Worm (Caenorhabditis elegans): ENCODE measurements around the gene K10B3.5.

The K10B3.5 gene

DNA sequence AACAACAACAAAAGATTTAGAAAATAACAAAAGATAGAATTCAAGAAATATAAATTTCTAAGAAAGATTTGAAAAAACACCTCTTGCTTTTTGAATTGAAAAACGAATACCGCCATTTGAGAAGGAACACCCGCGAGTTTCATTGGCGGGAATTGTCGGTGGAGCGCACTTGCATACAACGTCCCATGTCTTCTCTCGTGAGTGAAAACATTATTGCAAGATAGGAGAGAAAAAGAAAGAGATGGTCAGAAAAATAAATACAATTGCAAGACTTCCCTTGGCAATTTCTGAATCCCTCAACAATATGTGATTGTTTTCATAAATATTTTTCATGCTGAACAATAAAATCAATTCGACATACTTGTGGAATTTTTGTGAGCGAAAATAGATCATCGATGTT, at the start of gene K10B3.5:
Gene K10B3.5, minus strand, starts transcription at position 343 of the 400 bp plus-strand sequence.
- no peak for TF ChIP-seq B0310.2 (tag; optimal IDR thresholded peaks at IDR 0.05)
- peak; percentile 30 for TF ChIP-seq F13C5.2 (tag; optimal IDR thresholded peaks at IDR 0.05)

DNA sequence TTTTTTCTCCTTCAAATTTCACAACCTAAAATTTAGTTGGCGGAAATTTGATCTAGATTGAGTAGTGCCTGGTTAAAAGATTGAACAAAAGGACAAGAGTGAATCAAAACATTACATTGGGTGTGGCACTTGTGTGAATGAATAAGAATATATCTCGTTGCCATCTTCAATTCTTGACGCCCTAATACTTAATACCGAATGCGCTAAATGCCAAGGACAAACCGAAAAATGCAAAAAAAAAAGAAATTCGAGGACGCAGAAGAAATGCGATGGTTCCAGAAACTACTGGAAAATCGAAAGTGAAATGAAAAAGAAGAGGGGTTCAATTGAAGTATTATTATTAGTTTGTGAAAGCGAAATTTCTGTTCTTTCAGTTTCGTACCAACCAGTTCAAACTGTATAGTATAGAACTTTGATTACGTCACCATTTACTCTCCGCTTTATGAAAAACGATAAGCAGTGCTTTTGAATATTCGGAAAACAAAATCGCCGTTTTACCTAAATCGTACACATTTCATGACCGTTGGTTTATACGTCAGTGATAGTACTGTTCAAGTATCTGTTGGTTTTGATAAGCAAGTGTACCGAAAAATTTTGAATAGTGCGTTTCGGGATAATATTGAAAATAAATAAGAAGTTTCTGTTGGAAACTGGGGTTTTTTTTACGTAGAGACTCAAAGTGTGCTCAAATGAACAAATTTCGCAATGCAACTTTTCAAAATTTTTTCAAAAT, 49.0 kb upstream of the K10B3.5 start:
- TF ChIP-seq hnd-1 (tag; optimal IDR thresholded peaks at IDR 0.05) (no peak), F13C5.2 (tag; optimal IDR thresholded peaks at IDR 0.05) (no peak), pes-1 (GFP tag; IDR thresholded peaks at IDR 0.05) (no peak), tbx-37 (GFP tag; conservative IDR thresholded peaks at IDR 0.05) (no peak), hmbx-1 (tag; optimal IDR thresholded peaks at IDR 0.05) (no peak), flt-1 (GFP tag; IDR thresholded peaks at IDR 0.05) (no peak), tra-4 (tag; optimal IDR thresholded peaks at IDR 0.05) (no peak), aly-1 (tag; optimal IDR thresholded peaks at IDR 0.05) (no peak), B0310.2 (tag; optimal IDR thresholded peaks at IDR 0.05) (no peak), ets-7 (tag; optimal IDR thresholded peaks at IDR 0.05) (no peak), ama-1 (optimal IDR thresholded peaks at IDR 0.05) (no peak), ceh-13 (GFP tag; optimal IDR thresholded peaks at IDR 0.05) (no peak), sea-1 (GFP tag; conservative IDR thresholded peaks at IDR 0.05) (no peak), scrt-1 (GFP tag; IDR thresholded peaks at IDR 0.05) (no peak), ceh-36 (tag; optimal IDR thresholded peaks at IDR 0.05) (no peak), tbx-11 (GFP tag; IDR thresholded peaks at IDR 0.05) (no peak), hmg-4 (GFP tag; optimal IDR thresholded peaks at IDR 0.05) (no peak)

- TF ChIP-seq B0310.2 (tag; optimal IDR thresholded peaks at IDR 0.05) (no peak), ets-7 (tag; optimal IDR thresholded peaks at IDR 0.05) (no peak), flt-1 (GFP tag; IDR thresholded peaks at IDR 0.05) (no peak), scrt-1 (GFP tag; IDR thresholded peaks at IDR 0.05) (no peak), sea-1 (GFP tag; conservative IDR thresholded peaks at IDR 0.05) (no peak), tbx-11 (GFP tag; IDR thresholded peaks at IDR 0.05) (no peak), aly-1 (tag; optimal IDR thresholded peaks at IDR 0.05) (no peak), pes-1 (GFP tag; IDR thresholded peaks at IDR 0.05) (no peak)
Measured at ce11 chrX:3154562-3154961, 48.3 kb upstream of the K10B3.5 start.

ce11 chrX:3153133-3153532, 46.9 kb upstream of the K10B3.5 start:
- TF ChIP-seq scrt-1 (GFP tag; IDR thresholded peaks at IDR 0.05) (no peak), ceh-13 (GFP tag; optimal IDR thresholded peaks at IDR 0.05) (no peak), tbx-11 (GFP tag; IDR thresholded peaks at IDR 0.05) (no peak), aly-1 (tag; optimal IDR thresholded peaks at IDR 0.05) (no peak), flt-1 (GFP tag; IDR thresholded peaks at IDR 0.05) (no peak), hnd-1 (tag; optimal IDR thresholded peaks at IDR 0.05) (no peak), sea-1 (GFP tag; conservative IDR thresholded peaks at IDR 0.05) (no peak), B0310.2 (tag; optimal IDR thresholded peaks at IDR 0.05) (no peak), tbx-37 (GFP tag; conservative IDR thresholded peaks at IDR 0.05) (no peak), pes-1 (GFP tag; IDR thresholded peaks at IDR 0.05) (no peak), ama-1 (optimal IDR thresholded peaks at IDR 0.05) (no peak), hmbx-1 (tag; optimal IDR thresholded peaks at IDR 0.05) (no peak)

DNA sequence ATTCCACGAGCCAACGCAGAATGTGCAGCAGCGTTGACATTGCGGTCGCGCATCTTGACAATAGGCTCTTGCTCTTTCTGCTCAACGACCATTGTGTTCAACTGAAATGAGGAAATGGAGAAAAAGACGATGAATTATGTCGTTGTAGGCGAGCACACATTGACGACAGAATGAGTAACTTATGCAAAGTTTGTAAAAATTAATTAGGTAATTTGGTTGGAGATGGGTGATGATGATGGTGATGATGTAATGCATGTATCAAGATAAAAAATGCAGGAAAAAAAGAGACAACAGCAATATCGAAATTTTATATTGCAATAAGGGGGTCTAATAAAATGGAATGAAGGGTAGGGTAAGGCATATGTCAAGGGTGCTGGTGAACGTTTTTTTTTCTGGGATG, 46.1 kb upstream of the K10B3.5 start, which contains the start of gene bbln-1:
Gene bbln-1, minus strand, starts transcription at position 101 of the 400 bp plus-strand sequence.
- TF ChIP-seq F13C5.2 (tag; optimal IDR thresholded peaks at IDR 0.05): no peak
- no peak for TF ChIP-seq flt-1 (GFP tag; IDR thresholded peaks at IDR 0.05)
- no peak for TF ChIP-seq aly-1 (tag; optimal IDR thresholded peaks at IDR 0.05)
- TF ChIP-seq hnd-1 (tag; optimal IDR thresholded peaks at IDR 0.05): no peak
- no peak for TF ChIP-seq ceh-13 (GFP tag; optimal IDR thresholded peaks at IDR 0.05)
- no peak for TF ChIP-seq hmbx-1 (tag; optimal IDR thresholded peaks at IDR 0.05)
- no peak for TF ChIP-seq B0310.2 (tag; optimal IDR thresholded peaks at IDR 0.05)
- no peak for TF ChIP-seq tra-4 (tag; optimal IDR thresholded peaks at IDR 0.05)
- no peak for TF ChIP-seq sea-1 (GFP tag; conservative IDR thresholded peaks at IDR 0.05)
- TF ChIP-seq tbx-37 (GFP tag; conservative IDR thresholded peaks at IDR 0.05): no peak
- TF ChIP-seq pes-1 (GFP tag; IDR thresholded peaks at IDR 0.05): no peak
- TF ChIP-seq tbx-11 (GFP tag; IDR thresholded peaks at IDR 0.05): no peak

- no peak for TF ChIP-seq hnd-1 (tag; optimal IDR thresholded peaks at IDR 0.05)
- no peak for TF ChIP-seq ets-7 (tag; optimal IDR thresholded peaks at IDR 0.05)
- TF ChIP-seq pes-1 (GFP tag; IDR thresholded peaks at IDR 0.05): no peak
- no peak for TF ChIP-seq tra-4 (tag; optimal IDR thresholded peaks at IDR 0.05)
- TF ChIP-seq F13C5.2 (tag; optimal IDR thresholded peaks at IDR 0.05): no peak
- no peak for TF ChIP-seq ceh-36 (tag; optimal IDR thresholded peaks at IDR 0.05)
- TF ChIP-seq ceh-13 (GFP tag; optimal IDR thresholded peaks at IDR 0.05): no peak
- TF ChIP-seq tbx-37 (GFP tag; conservative IDR thresholded peaks at IDR 0.05): no peak
- no peak for TF ChIP-seq tbx-11 (GFP tag; IDR thresholded peaks at IDR 0.05)
- no peak for TF ChIP-seq ama-1 (optimal IDR thresholded peaks at IDR 0.05)
- no peak for TF ChIP-seq hmbx-1 (tag; optimal IDR thresholded peaks at IDR 0.05)
- no peak for TF ChIP-seq flt-1 (GFP tag; IDR thresholded peaks at IDR 0.05)
- no peak for TF ChIP-seq scrt-1 (GFP tag; IDR thresholded peaks at IDR 0.05)
- no peak for TF ChIP-seq B0310.2 (tag; optimal IDR thresholded peaks at IDR 0.05)
- TF ChIP-seq hmg-4 (GFP tag; optimal IDR thresholded peaks at IDR 0.05): no peak
- no peak for TF ChIP-seq sea-1 (GFP tag; conservative IDR thresholded peaks at IDR 0.05)
- TF ChIP-seq aly-1 (tag; optimal IDR thresholded peaks at IDR 0.05): no peak
Measured at ce11 chrX:3145265-3145664, 39.0 kb upstream of the K10B3.5 start, which contains the start of gene C15C7.4. TSS of gene C15C7.4 (plus strand) at chrX:3145565.

- no peak for TF ChIP-seq ets-7 (tag; optimal IDR thresholded peaks at IDR 0.05)
- no peak for TF ChIP-seq pes-1 (GFP tag; IDR thresholded peaks at IDR 0.05)
- no peak for TF ChIP-seq sea-1 (GFP tag; conservative IDR thresholded peaks at IDR 0.05)
- no peak for TF ChIP-seq tbx-37 (GFP tag; conservative IDR thresholded peaks at IDR 0.05)
- no peak for TF ChIP-seq scrt-1 (GFP tag; IDR thresholded peaks at IDR 0.05)
- TF ChIP-seq ceh-13 (GFP tag; optimal IDR thresholded peaks at IDR 0.05): no peak
- TF ChIP-seq hmg-4 (GFP tag; optimal IDR thresholded peaks at IDR 0.05): no peak
- no peak for TF ChIP-seq tra-4 (tag; optimal IDR thresholded peaks at IDR 0.05)
- no peak for TF ChIP-seq B0310.2 (tag; optimal IDR thresholded peaks at IDR 0.05)
- TF ChIP-seq aly-1 (tag; optimal IDR thresholded peaks at IDR 0.05): no peak
- TF ChIP-seq ama-1 (optimal IDR thresholded peaks at IDR 0.05): no peak
- TF ChIP-seq ceh-36 (tag; optimal IDR thresholded peaks at IDR 0.05): no peak
- TF ChIP-seq hmbx-1 (tag; optimal IDR thresholded peaks at IDR 0.05): no peak
- TF ChIP-seq tbx-11 (GFP tag; IDR thresholded peaks at IDR 0.05): no peak
- no peak for TF ChIP-seq hnd-1 (tag; optimal IDR thresholded peaks at IDR 0.05)
- TF ChIP-seq F13C5.2 (tag; optimal IDR thresholded peaks at IDR 0.05): no peak
Measured at ce11 chrX:3141704-3142103, 35.4 kb upstream of the K10B3.5 start.

Data from whole organism, early embryonic.